Worm (Caenorhabditis elegans) whole organism, L2 larva: ENCODE data around the gene wip-1.

Experiments used
- C34F6.9 ChIP-seq: fragments of 150-350 bp; optimal IDR thresholded peaks from 2 replicates; lab custom pipeline; 2014; ENCODE audit warnings: missing biosample characterization, missing genetic modification characterization
- F13H6.1 ChIP-seq: sonication (generic microtip); optimal IDR thresholded peaks from 2 replicates; lab custom pipeline; 2016; ENCODE audit warnings: missing genetic modification characterization, missing compliant biosample characterization
- Y55F3AM.14 ChIP-seq: fragments of 200-800 bp; sonication (Bioruptor generic); optimal IDR thresholded peaks from 2 replicates; lab custom pipeline; 2018; ENCODE audit warnings: mild to moderate bottlenecking, missing genetic modification characterization, missing compliant biosample characterization
- alr-1 ChIP-seq: fragments of 150-350 bp; optimal IDR thresholded peaks from 2 replicates; lab custom pipeline; 2014; ENCODE audit warnings: missing biosample characterization, missing genetic modification characterization
- aly-2 ChIP-seq: fragments of 150-350 bp; optimal IDR thresholded peaks from 2 replicates; lab custom pipeline; 2014; ENCODE audit warnings: missing biosample characterization, missing genetic modification characterization
- ama-1 ChIP-seq: fragments of 150-350 bp; optimal IDR thresholded peaks from 2 replicates; lab custom pipeline; 2018; ENCODE audit warnings: inconsistent platforms
- blmp-1 ChIP-seq: sonication (generic microtip); optimal IDR thresholded peaks from 2 replicates; lab custom pipeline; 2017; ENCODE audit warnings: missing genetic modification characterization, mild to moderate bottlenecking, missing compliant biosample characterization, antibody characterized with exemption, moderate library complexity; ENCODE audit not compliant: insufficient read depth
- ceh-82 ChIP-seq: fragments of 150-350 bp; optimal IDR thresholded peaks from 2 replicates; lab custom pipeline; 2014; ENCODE audit warnings: missing biosample characterization, missing genetic modification characterization
- crh-2 ChIP-seq: sonication (generic microtip); optimal IDR thresholded peaks from 2 replicates; lab custom pipeline; 2017; ENCODE audit warnings: missing biosample characterization, missing genetic modification characterization
- dmd-4 ChIP-seq: sonication (generic microtip); optimal IDR thresholded peaks from 2 replicates; lab custom pipeline; 2017; ENCODE audit warnings: missing biosample characterization, missing genetic modification characterization
- egl-27 ChIP-seq: sonication (generic microtip); optimal IDR thresholded peaks from 3 replicates; lab custom pipeline; 2017; ENCODE audit warnings: missing biosample characterization, missing genetic modification reagents, missing genetic modification characterization
- elt-1 ChIP-seq: fragments of 150-350 bp; optimal IDR thresholded peaks from 2 replicates; lab custom pipeline; 2014; ENCODE audit warnings: missing biosample characterization, missing genetic modification characterization
- elt-3 ChIP-seq: sonication (generic microtip); optimal IDR thresholded peaks from 2 replicates; lab custom pipeline; 2017; ENCODE audit warnings: missing biosample characterization, missing genetic modification characterization
- gmeb-1 ChIP-seq: fragments of 150-350 bp; optimal IDR thresholded peaks from 2 replicates; lab custom pipeline; 2014; ENCODE audit warnings: missing biosample characterization, missing genetic modification characterization
- lin-11 ChIP-seq: fragments of 150-350 bp; sonication (generic microtip); optimal IDR thresholded peaks from 2 replicates; lab custom pipeline; 2014; ENCODE audit warnings: missing biosample characterization, missing genetic modification characterization, inconsistent platforms, mixed read lengths
- lin-39 ChIP-seq: fragments of 150-350 bp; optimal IDR thresholded peaks from 2 replicates; lab custom pipeline; 2014; ENCODE audit warnings: missing biosample characterization, missing genetic modification reagents, missing genetic modification characterization
- lsy-2 ChIP-seq, 2 experiments: fragments of 150-350 bp in 1 of 2; sonication (generic microtip) in 1 of 2; optimal IDR thresholded peaks; 2 replicates each; lab custom pipeline; 2014 to 2017; ENCODE audit warnings: missing biosample characterization in 2 of 2, missing genetic modification characterization in 2 of 2
- mbf-1 ChIP-seq: sonication (generic microtip); optimal IDR thresholded peaks from 2 replicates; lab custom pipeline; 2017; ENCODE audit warnings: missing biosample characterization, missing genetic modification characterization
- mdl-1 ChIP-seq, 2 experiments: fragments of 150-350 bp in 1 of 2; sonication (generic microtip) in 1 of 2; optimal IDR thresholded peaks; 2 replicates each; lab custom pipeline; 2017; ENCODE audit warnings: missing biosample characterization in 2 of 2, missing genetic modification characterization in 2 of 2
- nhr-10 ChIP-seq: sonication (generic microtip); optimal IDR thresholded peaks from 2 replicates; lab custom pipeline; 2017; ENCODE audit warnings: missing biosample characterization, missing genetic modification characterization
- nhr-11 ChIP-seq: fragments of 150-350 bp; optimal IDR thresholded peaks from 2 replicates; lab custom pipeline; 2014; ENCODE audit warnings: missing biosample characterization, missing genetic modification characterization
- nhr-12 ChIP-seq: fragments of 150-350 bp; optimal IDR thresholded peaks from 2 replicates; lab custom pipeline; 2014; ENCODE audit warnings: missing biosample characterization, missing genetic modification characterization
- nhr-23 ChIP-seq: fragments of 150-350 bp; optimal IDR thresholded peaks from 2 replicates; lab custom pipeline; 2014; ENCODE audit warnings: missing biosample characterization, missing genetic modification reagents, missing genetic modification characterization
- nhr-237 ChIP-seq: fragments of 150-350 bp; optimal IDR thresholded peaks from 2 replicates; lab custom pipeline; 2014; ENCODE audit warnings: missing biosample characterization, missing genetic modification characterization
- nhr-25 ChIP-seq: fragments of 150-350 bp; sonication (generic microtip); optimal IDR thresholded peaks from 3 replicates; lab custom pipeline; 2014; ENCODE audit warnings: missing biosample characterization, missing genetic modification characterization
- nhr-6 ChIP-seq: fragments of 150-350 bp; optimal IDR thresholded peaks from 2 replicates; lab custom pipeline; 2014; ENCODE audit warnings: missing biosample characterization, missing genetic modification characterization
- nhr-77 ChIP-seq: fragments of 150-350 bp; optimal IDR thresholded peaks from 2 replicates; lab custom pipeline; 2014; ENCODE audit warnings: missing biosample characterization, missing genetic modification characterization
- peb-1 ChIP-seq: fragments of 150-350 bp; optimal IDR thresholded peaks from 2 replicates; lab custom pipeline; 2014; ENCODE audit warnings: missing biosample characterization, missing genetic modification characterization
- sem-4 ChIP-seq: fragments of 150-350 bp; optimal IDR thresholded peaks from 2 replicates; lab custom pipeline; 2014; ENCODE audit warnings: missing biosample characterization, missing genetic modification reagents, missing genetic modification characterization
- skn-1 ChIP-seq: sonication (generic microtip); optimal IDR thresholded peaks from 2 replicates; lab custom pipeline; 2017; ENCODE audit warnings: missing biosample characterization, missing genetic modification characterization
- sma-3 ChIP-seq: sonication (generic microtip); optimal IDR thresholded peaks from 2 replicates; lab custom pipeline; 2016; ENCODE audit warnings: missing genetic modification reagents, missing genetic modification characterization, missing compliant biosample characterization
- sma-9 ChIP-seq, 2 experiments: fragments of 150-350 bp in 1 of 2; sonication (generic microtip) in 1 of 2; optimal IDR thresholded peaks; 2 replicates each; lab custom pipeline; 2014 to 2016; ENCODE audit warnings: missing genetic modification characterization in 2 of 2, mild to moderate bottlenecking in 1 of 2, missing biosample characterization in 1 of 2, missing compliant biosample characterization in 1 of 2, missing genetic modification reagents in 1 of 2, moderate library complexity in 1 of 2
- unc-39 ChIP-seq: fragments of 150-350 bp; optimal IDR thresholded peaks from 2 replicates; lab custom pipeline; 2014; ENCODE audit warnings: missing biosample characterization, missing genetic modification characterization
- unc-55 ChIP-seq: fragments of 150-350 bp; sonication (generic microtip); optimal IDR thresholded peaks from 3 replicates; lab custom pipeline; 2014; ENCODE audit warnings: missing biosample characterization, missing genetic modification reagents, missing genetic modification characterization
- unc-62 ChIP-seq: fragments of 150-350 bp; optimal IDR thresholded peaks from 2 replicates; lab custom pipeline; 2014; ENCODE audit warnings: missing biosample characterization, missing genetic modification reagents, missing genetic modification characterization
- zag-1 ChIP-seq: fragments of 150-350 bp; optimal IDR thresholded peaks from 2 replicates; lab custom pipeline; 2014; ENCODE audit warnings: missing biosample characterization, missing genetic modification characterization
- ztf-11 ChIP-seq: sonication (generic microtip); optimal IDR thresholded peaks from 2 replicates; lab custom pipeline; 2017; ENCODE audit warnings: missing biosample characterization, missing genetic modification characterization
- ztf-4 ChIP-seq: fragments of 150-350 bp; optimal IDR thresholded peaks from 2 replicates; lab custom pipeline; 2014; ENCODE audit warnings: missing biosample characterization, missing genetic modification characterization

Gene wip-1

DNA sequence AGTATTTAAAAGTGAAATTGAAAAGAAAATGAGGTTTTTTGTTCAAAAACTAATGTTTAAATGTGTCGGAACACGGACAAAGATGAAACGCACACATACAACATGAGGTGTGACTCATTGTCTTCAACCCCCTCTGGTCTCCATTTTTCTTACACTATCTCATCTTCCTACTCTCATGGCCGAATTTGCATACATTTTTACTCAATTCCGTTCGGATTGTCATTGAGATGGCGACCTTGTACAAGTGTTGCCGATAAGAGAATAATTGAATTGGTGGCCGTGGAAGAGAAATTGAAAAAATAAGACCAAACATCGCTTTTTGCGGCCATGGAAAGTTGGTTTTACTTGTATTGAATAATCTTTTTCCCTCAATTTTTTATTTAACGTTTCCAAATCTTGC, 28.7 kb downstream of the wip-1 start, which contains the start of gene txbp-3 (continued):
- TF ChIP-seq unc-62 (no peak), nhr-6 (tag; lab: Kevin White, UChicago) (no peak), nhr-25 (tag; lab: Kevin White, UChicago) (peak; percentile 79), lin-39 (tag; lab: Kevin White, UChicago) (no peak), zag-1 (tag; lab: Kevin White, UChicago) (no peak), nhr-77 (no peak), nhr-11 (tag; lab: Kevin White, UChicago) (no peak), elt-1 (tag; lab: Kevin White, UChicago) (no peak), crh-2 (tag; lab: Kevin White, UChicago) (peak; percentile 70), lsy-2 (tag; optimal IDR thresholded peaks at IDR 0.05; lab: Kevin White, UChicago) (peak in 1 of 2 experiments; percentile 52), aly-2 (tag; lab: Kevin White, UChicago) (no peak), nhr-23 (tag; lab: Kevin White, UChicago) (no peak), C34F6.9 (tag; lab: Kevin White, UChicago) (peak; percentile 71), sem-4 (tag; lab: Kevin White, UChicago) (peak; percentile 17), skn-1 (tag; lab: Kevin White, UChicago) (no peak), sma-3 (no peak), egl-27 (no peak), gmeb-1 (tag; lab: Kevin White, UChicago) (peak; percentile 3), ztf-4 (no peak), Y55F3AM.14 (GFP tag; lab: Kevin White, UChicago) (no peak), sma-9 (GFP tag; optimal IDR thresholded peaks at IDR 0.05; lab: Kevin White, UChicago) (peak; percentile 41), sma-9 (tag; optimal IDR thresholded peaks at IDR 0.05; lab: Kevin White, UChicago) (no peak), nhr-12 (tag; lab: Kevin White, UChicago) (no peak), ama-1 (no peak)

DNA sequence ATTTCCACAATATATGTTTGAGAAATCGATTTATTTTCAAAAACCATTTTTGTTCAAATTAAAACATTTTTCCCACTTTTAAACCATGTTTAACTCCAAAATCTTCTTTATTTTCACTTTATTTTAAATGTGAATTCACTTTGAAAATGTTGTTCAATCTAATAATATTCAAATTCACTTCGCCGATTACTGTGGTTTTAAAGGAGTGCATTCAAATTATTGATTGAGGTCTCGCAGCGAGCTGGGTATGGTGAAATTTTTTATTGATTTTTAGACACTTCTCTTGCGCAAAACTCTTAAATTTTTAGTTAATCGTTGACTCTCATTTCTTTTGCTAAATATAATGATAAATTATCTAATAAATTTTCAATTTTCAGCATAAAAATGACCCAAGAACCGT, 29.3 kb downstream of the wip-1 start, which contains the start of gene C45G9.5:
Gene C45G9.5, plus strand, starts transcription at position 378 of the 400 bp plus-strand sequence.
- no peak for TF ChIP-seq peb-1 (tag; lab: Kevin White, UChicago)
- TF ChIP-seq dmd-4 (tag; lab: Kevin White, UChicago) = no peak
- TF ChIP-seq gmeb-1 (tag; lab: Kevin White, UChicago) = no peak
- no peak for TF ChIP-seq F13H6.1 (tag; lab: Kevin White, UChicago)
- TF ChIP-seq ama-1 = no peak
- no peak for TF ChIP-seq egl-27
- TF ChIP-seq nhr-237 (tag; lab: Kevin White, UChicago) = no peak
- no peak for TF ChIP-seq nhr-6 (tag; lab: Kevin White, UChicago)
- no peak for TF ChIP-seq unc-55 (GFP tag; lab: Kevin White, UChicago)
- no peak for TF ChIP-seq elt-1 (tag; lab: Kevin White, UChicago)
- no peak for TF ChIP-seq unc-39 (tag; lab: Kevin White, UChicago)
- TF ChIP-seq blmp-1 (tag; lab: Kevin White, UChicago) = no peak
- TF ChIP-seq mdl-1 (tag; optimal IDR thresholded peaks at IDR 0.05; lab: Kevin White, UChicago) = no peak
- TF ChIP-seq aly-2 (tag; lab: Kevin White, UChicago) = no peak
- no peak for TF ChIP-seq lin-11 (tag; lab: Kevin White, UChicago)
- TF ChIP-seq ceh-82 (tag; lab: Kevin White, UChicago) = no peak
- TF ChIP-seq sma-9 (GFP tag; optimal IDR thresholded peaks at IDR 0.05; lab: Kevin White, UChicago) = no peak
- TF ChIP-seq sma-9 (tag; optimal IDR thresholded peaks at IDR 0.05; lab: Kevin White, UChicago) = no peak
- no peak for TF ChIP-seq elt-3 (tag; lab: Kevin White, UChicago)
- TF ChIP-seq mbf-1 (tag; lab: Kevin White, UChicago) = no peak

- TF ChIP-seq aly-2 (tag; lab: Kevin White, UChicago) = no peak
- no peak for TF ChIP-seq ztf-11
- no peak for TF ChIP-seq lsy-2 (tag; optimal IDR thresholded peaks at IDR 0.05; lab: Kevin White, UChicago)
- TF ChIP-seq lin-39 (tag; lab: Kevin White, UChicago) = no peak
- TF ChIP-seq ama-1 = no peak
- no peak for TF ChIP-seq alr-1 (tag; lab: Kevin White, UChicago)
- no peak for TF ChIP-seq peb-1 (tag; lab: Kevin White, UChicago)
- no peak for TF ChIP-seq nhr-237 (tag; lab: Kevin White, UChicago)
- TF ChIP-seq unc-55 (GFP tag; lab: Kevin White, UChicago) = no peak
- no peak for TF ChIP-seq elt-1 (tag; lab: Kevin White, UChicago)
- no peak for TF ChIP-seq nhr-10 (tag; lab: Kevin White, UChicago)
Observed at ce11 chrIII:5051949-5052348, 33.5 kb downstream of the wip-1 start, which contains the start of gene C45G9.15. Gene C45G9.15, minus strand, starts transcription at chrIII:5052049.
